Worm (Caenorhabditis elegans) whole organism, young adult: Measurements from ENCODE around the gene hlh-11.
A peak's percentile ranks its signal among the peaks of the same experiment; 100 is the strongest.

Source experiments
- B0019.2 ChIP-seq: fragments of 200-800 bp; sonication (Bioruptor generic); conservative IDR thresholded peaks from 2 replicates; pipeline ENCODE4 v1.3.6; 2022; ENCODE audit warnings: missing genetic modification reagents, missing genetic modification characterization, missing compliant biosample characterization
- B0336.3 ChIP-seq: fragments of 200-800 bp; sonication (Bioruptor generic); IDR thresholded peaks from 2 replicates; pipeline ENCODE4 v1.3.6; 2022; ENCODE audit warnings: missing genetic modification characterization, missing compliant biosample characterization
- C17E4.6 ChIP-seq: fragments of 200-800 bp; sonication (Bioruptor generic); IDR thresholded peaks from 2 replicates; pipeline ENCODE4 v1.3.6; 2022; ENCODE audit warnings: missing genetic modification reagents, missing genetic modification characterization, missing compliant biosample characterization
- D2030.7 ChIP-seq: fragments of 200-800 bp; sonication (Bioruptor generic); IDR thresholded peaks from 2 replicates; pipeline ENCODE4 v1.3.6; 2022; ENCODE audit warnings: missing genetic modification reagents, missing genetic modification characterization, missing compliant biosample characterization
- F33H1.4 ChIP-seq: fragments of 200-800 bp; sonication (Bioruptor generic); IDR thresholded peaks from 2 replicates; pipeline ENCODE4 v1.3.6; 2022; ENCODE audit warnings: missing genetic modification reagents, missing genetic modification characterization, missing compliant biosample characterization
- F37B4.10 ChIP-seq: fragments of 200-800 bp; sonication (Bioruptor generic); IDR thresholded peaks from 2 replicates; pipeline ENCODE4 v1.3.6; 2022; ENCODE audit warnings: missing genetic modification characterization, missing compliant biosample characterization
- F52B5.7 ChIP-seq: sonication (generic microtip); optimal IDR thresholded peaks from 2 replicates; lab custom pipeline; 2016; ENCODE audit warnings: mild to moderate bottlenecking, missing genetic modification characterization, missing compliant biosample characterization
- F57C9.4 ChIP-seq: sonication (generic microtip); optimal IDR thresholded peaks from 2 replicates; lab custom pipeline; 2017; ENCODE audit warnings: mild to moderate bottlenecking, missing genetic modification characterization, missing compliant biosample characterization
- K11D2.4 ChIP-seq: fragments of 200-800 bp; sonication (Bioruptor generic); IDR thresholded peaks from 2 replicates; pipeline ENCODE4 v1.3.6; 2022; ENCODE audit warnings: missing genetic modification reagents, missing genetic modification characterization, missing compliant biosample characterization
- Y53G8AR.9 ChIP-seq: fragments of 200-800 bp; sonication (Bioruptor generic); conservative IDR thresholded peaks from 2 replicates; pipeline ENCODE4 v1.3.6; 2022; ENCODE audit warnings: missing genetic modification reagents, missing genetic modification characterization, missing compliant biosample characterization
- Y79H2A.3 ChIP-seq: fragments of 200-800 bp; sonication (Bioruptor generic); conservative IDR thresholded peaks from 2 replicates; pipeline ENCODE4 v1.3.6; 2022; ENCODE audit warnings: missing genetic modification reagents, missing genetic modification characterization, missing compliant biosample characterization
- akir-1 ChIP-seq: fragments of 200-800 bp; sonication (Bioruptor generic); optimal IDR thresholded peaks from 2 replicates; lab custom pipeline; 2018; ENCODE audit warnings: mild to moderate bottlenecking, missing genetic modification characterization, moderate library complexity, missing compliant biosample characterization
- ama-1 ChIP-seq, 3 experiments: fragments of 150-350 bp in 1 of 3; sonication (generic microtip) in 2 of 3; optimal IDR thresholded peaks; 2 replicates each; lab custom pipeline; 2014 to 2018; ENCODE audit warnings: missing biosample characterization in 2 of 3, missing genetic modification characterization in 2 of 3, missing genetic modification reagents in 2 of 3
- athp-1 ChIP-seq: sonication (generic microtip); optimal IDR thresholded peaks from 2 replicates; lab custom pipeline; 2017; ENCODE audit warnings: mild to moderate bottlenecking, missing genetic modification characterization, missing compliant biosample characterization
- attf-3 ChIP-seq: fragments of 200-800 bp; sonication (Bioruptor generic); conservative IDR thresholded peaks from 2 replicates; pipeline ENCODE4 v1.3.6; 2022; ENCODE audit warnings: missing genetic modification reagents, missing genetic modification characterization, missing compliant biosample characterization
- attf-6 ChIP-seq: fragments of 200-800 bp; sonication (Bioruptor generic); IDR thresholded peaks from 2 replicates; pipeline ENCODE4 v1.3.6; 2022; ENCODE audit warnings: missing genetic modification reagents, missing genetic modification characterization, missing compliant biosample characterization
- ceh-27 ChIP-seq: fragments of 200-800 bp; sonication (Bioruptor generic); optimal IDR thresholded peaks from 2 replicates; lab custom pipeline; 2018; ENCODE audit warnings: mild to moderate bottlenecking, missing genetic modification characterization, moderate library complexity, missing compliant biosample characterization
- ceh-58 ChIP-seq: fragments of 200-800 bp; sonication (Bioruptor generic); IDR thresholded peaks from 2 replicates; pipeline ENCODE4 v1.3.6; 2022; ENCODE audit warnings: missing genetic modification characterization, missing compliant biosample characterization
- chd-7 ChIP-seq: sonication (generic microtip); optimal IDR thresholded peaks from 2 replicates; lab custom pipeline; 2016; ENCODE audit warnings: mild to moderate bottlenecking, missing genetic modification characterization, moderate library complexity, missing compliant biosample characterization
- die-1 ChIP-seq: sonication (generic microtip); optimal IDR thresholded peaks from 2 replicates; lab custom pipeline; 2016; ENCODE audit warnings: missing genotype, mild to moderate bottlenecking, missing genetic modification characterization, missing compliant biosample characterization
- dox-1 ChIP-seq: fragments of 200-800 bp; sonication (Bioruptor generic); IDR thresholded peaks from 2 replicates; pipeline ENCODE4 v1.3.6; 2022; ENCODE audit warnings: missing genetic modification reagents, missing genetic modification characterization, missing compliant biosample characterization
- ekl-4 ChIP-seq: fragments of 200-800 bp; sonication (Bioruptor generic); IDR thresholded peaks from 2 replicates; pipeline ENCODE4 v1.3.6; 2022; ENCODE audit warnings: missing genetic modification reagents, missing genetic modification characterization, missing compliant biosample characterization
- ets-4 ChIP-seq: fragments of 200-800 bp; sonication (Bioruptor generic); optimal IDR thresholded peaks from 2 replicates; lab custom pipeline; 2018; ENCODE audit warnings: mild to moderate bottlenecking, missing genetic modification characterization, missing compliant biosample characterization
- hlh-26 ChIP-seq: fragments of 200-800 bp; sonication (Bioruptor generic); conservative IDR thresholded peaks from 2 replicates; pipeline ENCODE4 v1.3.6; 2022; ENCODE audit warnings: missing genetic modification reagents, missing genetic modification characterization, missing compliant biosample characterization
- hmg-1.2 ChIP-seq: fragments of 200-800 bp; sonication (Bioruptor generic); IDR thresholded peaks from 2 replicates; pipeline ENCODE4 v1.3.6; 2022; ENCODE audit warnings: missing genetic modification reagents, missing genetic modification characterization, missing compliant biosample characterization
- lin-26 ChIP-seq: fragments of 200-800 bp; sonication (Bioruptor generic); IDR thresholded peaks from 2 replicates; pipeline ENCODE4 v1.3.6; 2022; ENCODE audit warnings: missing genetic modification reagents, missing genetic modification characterization, missing compliant biosample characterization
- lin-54 ChIP-seq: fragments of 200-800 bp; sonication (Bioruptor generic); optimal IDR thresholded peaks from 2 replicates; lab custom pipeline; 2018; ENCODE audit warnings: mild to moderate bottlenecking, missing genetic modification characterization, missing compliant biosample characterization
- lir-1 ChIP-seq: fragments of 200-800 bp; sonication (Bioruptor generic); conservative IDR thresholded peaks from 2 replicates; pipeline ENCODE4 v1.3.6; 2022; ENCODE audit warnings: missing genetic modification reagents, missing genetic modification characterization, missing compliant biosample characterization
- lsl-1 ChIP-seq: fragments of 200-800 bp; sonication (Bioruptor generic); optimal IDR thresholded peaks from 2 replicates; lab custom pipeline; 2018; ENCODE audit warnings: mild to moderate bottlenecking, missing genetic modification characterization, moderate library complexity, missing compliant biosample characterization
- lsy-27 ChIP-seq: sonication (generic microtip); optimal IDR thresholded peaks from 2 replicates; lab custom pipeline; 2017; ENCODE audit warnings: missing genetic modification characterization, mild to moderate bottlenecking, missing compliant biosample characterization, antibody characterized with exemption, missing genotype, borderline replicate concordance; ENCODE audit not compliant: insufficient read depth
- mcd-1 ChIP-seq: fragments of 200-800 bp; sonication (Bioruptor generic); IDR thresholded peaks from 2 replicates; pipeline ENCODE4 v1.3.6; 2022; ENCODE audit warnings: missing genetic modification reagents, missing genetic modification characterization, missing compliant biosample characterization
- mes-4 ChIP-seq: sonication (generic microtip); optimal IDR thresholded peaks from 2 replicates; lab custom pipeline; 2016; ENCODE audit warnings: missing genotype, missing genetic modification characterization, missing compliant biosample characterization
- mxl-1 ChIP-seq: sonication (generic microtip); optimal IDR thresholded peaks from 2 replicates; lab custom pipeline; 2016; ENCODE audit warnings: missing genetic modification characterization, missing compliant biosample characterization
- nfya-2 ChIP-seq: fragments of 200-800 bp; sonication (Bioruptor generic); IDR thresholded peaks from 2 replicates; pipeline ENCODE4 v1.3.6; 2022; ENCODE audit warnings: missing genetic modification reagents, missing genetic modification characterization, missing compliant biosample characterization
- nfyb-1 ChIP-seq: fragments of 200-800 bp; sonication (Bioruptor generic); IDR thresholded peaks from 2 replicates; pipeline ENCODE4 v1.3.6; 2022; ENCODE audit warnings: missing genetic modification reagents, missing genetic modification characterization, missing compliant biosample characterization
- nhr-27 ChIP-seq: fragments of 200-800 bp; sonication (Bioruptor generic); optimal IDR thresholded peaks from 2 replicates; lab custom pipeline; 2018; ENCODE audit warnings: mild to moderate bottlenecking, missing genetic modification characterization, moderate library complexity, missing compliant biosample characterization
- pbrm-1 ChIP-seq: fragments of 200-800 bp; sonication (Bioruptor generic); IDR thresholded peaks from 2 replicates; pipeline ENCODE4 v1.3.6; 2022; ENCODE audit warnings: missing genetic modification reagents, missing genetic modification characterization, missing compliant biosample characterization
- rec-8 ChIP-seq, 2 experiments: sonication (generic microtip); optimal IDR thresholded peaks; 2 replicates each; lab custom pipeline; 2016; ENCODE audit warnings: mild to moderate bottlenecking in 2 of 2, missing genetic modification characterization in 2 of 2, missing genetic modification reagents in 2 of 2, missing genotype in 2 of 2, missing biosample characterization in 1 of 2, missing compliant biosample characterization in 1 of 2, moderate library complexity in 1 of 2
- snpc-3.4 ChIP-seq: sonication (generic microtip); optimal IDR thresholded peaks from 2 replicates; lab custom pipeline; 2017; ENCODE audit warnings: missing genetic modification characterization, mild to moderate bottlenecking, missing compliant biosample characterization, antibody characterized with exemption, moderate library complexity, missing genotype, missing genetic modification reagents
- somi-1 ChIP-seq: fragments of 200-800 bp; sonication (Bioruptor generic); optimal IDR thresholded peaks from 2 replicates; lab custom pipeline; 2018; ENCODE audit warnings: mild to moderate bottlenecking, missing genetic modification characterization, missing compliant biosample characterization
- tlf-1 ChIP-seq: fragments of 200-800 bp; sonication (Bioruptor generic); optimal IDR thresholded peaks from 2 replicates; lab custom pipeline; 2018; ENCODE audit warnings: mild to moderate bottlenecking, missing genetic modification characterization, missing compliant biosample characterization
- xnd-1 ChIP-seq: sonication (generic microtip); optimal IDR thresholded peaks from 2 replicates; lab custom pipeline; 2016; ENCODE audit warnings: missing genotype, missing genetic modification reagents, missing genetic modification characterization, missing compliant biosample characterization
- ztf-26 ChIP-seq: sonication (generic microtip); optimal IDR thresholded peaks from 2 replicates; lab custom pipeline; 2017; ENCODE audit warnings: missing genetic modification characterization, missing compliant biosample characterization

Gene hlh-11

ce11 chrIII:9616933-9617332, 2.6 kb upstream of the hlh-11 start (continued):
- TF ChIP-seq F52B5.7 (tag; lab: Kevin White, UChicago) (no peak), ekl-4 (GFP tag; lab: Robert Waterston, UW) (peak; percentile 97), ceh-58 (GFP tag; lab: Robert Waterston, UW) (no peak), ztf-26 (tag; lab: Kevin White, UChicago) (no peak), lin-54 (GFP tag; lab: Kevin White, UChicago) (peak; percentile 97), athp-1 (peak; percentile 83), B0336.3 (GFP tag; lab: Robert Waterston, UW) (peak; percentile 97), attf-6 (GFP tag; lab: Robert Waterston, UW) (peak; percentile 91), snpc-3.4 (tag; lab: Kevin White, UChicago) (peak; percentile 97), mxl-1 (tag; lab: Kevin White, UChicago) (no peak), F57C9.4 (tag; lab: Kevin White, UChicago) (no peak), ama-1 (optimal IDR thresholded peaks at IDR 0.05; lab: Kevin White, UChicago) (no peak), ama-1 (GFP tag; optimal IDR thresholded peaks at IDR 0.05; lab: Kevin White, UChicago) (peak in 1 of 2 experiments; percentile 42), xnd-1 (tag; lab: Kevin White, UChicago) (peak; percentile 100), lin-26 (GFP tag; lab: Robert Waterston, UW) (peak; percentile 87), chd-7 (no peak), B0019.2 (GFP tag; lab: Robert Waterston, UW) (peak; percentile 99), D2030.7 (GFP tag; lab: Robert Waterston, UW) (peak; percentile 99), attf-3 (peak; percentile 72), C17E4.6 (GFP tag; lab: Robert Waterston, UW) (peak; percentile 98), F33H1.4 (GFP tag; lab: Robert Waterston, UW) (peak; percentile 97), lsy-27 (tag; lab: Kevin White, UChicago) (peak; percentile 40), nhr-27 (no peak), dox-1 (GFP tag; lab: Robert Waterston, UW) (peak; percentile 98), F37B4.10 (GFP tag; lab: Robert Waterston, UW) (peak; percentile 91; the same call in 1 of the 2 replicates), mcd-1 (GFP tag; lab: Robert Waterston, UW) (peak; percentile 95), hmg-1.2 (peak; percentile 85)

ce11 chrIII:9617599-9618262, 1.8 kb upstream of the hlh-11 start:
- no peak for TF ChIP-seq lir-1
- peak; percentile 3 for TF ChIP-seq ceh-27
- no peak for TF ChIP-seq Y79H2A.3 (GFP tag; lab: Robert Waterston, UW)
- TF ChIP-seq nfyb-1 (GFP tag; lab: Robert Waterston, UW) = peak; percentile 75; the same call in 1 of the 2 replicates

- TF ChIP-seq ceh-27 (peak; percentile 19), hlh-26 (GFP tag; lab: Robert Waterston, UW) (no peak), K11D2.4 (GFP tag; lab: Robert Waterston, UW) (0 out of 2 replicates have a peak, but pooled peaks have one; percentile 11)
Observed at ce11 chrIII:9620148-9620547, 637 bp downstream of the hlh-11 start.

DNA sequence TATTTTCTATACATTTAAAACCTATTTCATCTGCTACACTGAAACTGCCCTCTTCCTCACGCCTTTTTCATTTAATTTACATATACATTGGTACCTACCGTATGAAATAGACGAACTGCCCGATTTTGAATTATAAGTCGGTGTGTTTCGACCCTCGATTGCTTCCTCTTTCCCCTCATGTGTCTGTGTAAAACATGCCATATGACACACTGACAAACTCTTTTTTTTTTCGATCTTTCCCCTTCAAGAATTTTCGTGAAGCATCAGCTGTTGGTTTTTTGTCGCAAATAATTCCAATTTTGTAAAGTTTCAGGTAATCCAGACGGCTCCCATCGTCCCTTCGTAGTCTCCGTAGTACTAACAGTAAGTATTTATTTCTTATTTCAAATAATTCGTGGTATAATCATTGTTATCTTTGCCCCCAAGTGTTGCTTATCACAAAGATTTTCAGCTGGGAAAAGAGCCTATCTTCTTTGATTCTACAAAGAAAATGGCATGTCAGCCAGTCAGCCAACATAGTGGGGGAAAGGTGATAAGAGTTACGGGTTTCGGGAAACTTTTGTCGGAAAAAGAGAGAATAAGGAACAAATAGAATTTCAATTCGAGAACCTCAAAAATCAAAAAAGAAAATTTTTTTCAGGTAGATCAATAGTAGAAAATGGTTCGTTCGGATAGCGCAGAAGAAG, 2.5 kb downstream of the hlh-11 start:
- TF ChIP-seq lsl-1 (GFP tag; lab: Kevin White, UChicago) = no peak
- no peak for TF ChIP-seq pbrm-1 (GFP tag; lab: Robert Waterston, UW)
- no peak for TF ChIP-seq somi-1 (GFP tag; lab: Kevin White, UChicago)
- no peak for TF ChIP-seq ets-4 (GFP tag; lab: Kevin White, UChicago)
- TF ChIP-seq akir-1 (GFP tag; lab: Kevin White, UChicago) = no peak
- TF ChIP-seq nfya-2 (GFP tag; lab: Robert Waterston, UW) = no peak
- no peak for TF ChIP-seq attf-3
- no peak for TF ChIP-seq Y53G8AR.9 (GFP tag; lab: Robert Waterston, UW)
- no peak for TF ChIP-seq rec-8 (tag; optimal IDR thresholded peaks at IDR 0.05; lab: Kevin White, UChicago)
- no peak for TF ChIP-seq die-1 (tag; lab: Kevin White, UChicago)
- no peak for TF ChIP-seq mes-4
- TF ChIP-seq tlf-1 = no peak
